Fruit fly (Drosophila melanogaster): ENCODE results near the gene B9d2.

Gene B9d2

DNA sequence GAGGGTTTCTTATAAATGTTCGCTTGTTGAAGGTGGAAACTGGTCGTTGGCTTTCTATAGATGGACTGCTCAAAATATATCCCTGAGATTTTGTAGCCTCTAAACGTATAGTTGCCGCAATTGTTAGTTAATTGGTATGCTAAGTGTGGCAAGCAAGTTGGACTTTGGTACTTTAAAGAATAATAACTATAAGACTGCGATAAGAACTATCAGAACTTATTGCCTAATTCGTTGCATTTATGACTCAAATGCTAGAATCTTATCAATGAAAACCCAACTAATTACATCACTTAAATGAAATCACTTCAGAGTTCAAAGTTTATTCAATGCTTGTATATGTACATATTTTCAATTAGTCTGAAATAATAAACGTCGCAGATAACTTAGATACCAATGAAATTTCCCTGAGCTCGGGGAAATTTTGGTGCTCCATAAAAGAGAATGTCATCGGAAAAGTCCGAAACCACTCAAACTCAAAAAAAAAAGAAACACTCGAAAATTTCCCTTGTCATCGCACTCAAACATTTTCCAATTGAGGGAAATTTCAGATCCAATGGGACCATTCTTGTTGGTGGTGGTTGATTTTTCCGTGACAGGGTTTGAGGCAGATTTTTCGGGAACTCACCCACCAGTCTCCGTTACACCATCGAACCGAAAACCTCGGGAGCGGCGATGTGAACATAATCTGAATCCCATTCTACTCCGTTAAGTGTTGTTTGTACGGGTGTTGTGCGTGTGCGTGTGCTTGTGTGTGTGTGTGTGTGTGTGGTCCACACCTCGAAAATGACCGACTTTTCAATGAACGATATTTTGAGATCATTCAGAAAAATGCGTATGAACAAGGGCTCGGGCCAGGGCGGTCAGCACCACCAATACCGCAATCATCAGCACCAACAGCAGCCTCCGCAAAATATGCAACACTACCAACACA, 39.4 kb downstream of the B9d2 start, which contains the start of gene CG45075:
Gene CG45075, plus strand, starts transcription at position 627 of the 931 bp plus-strand sequence.
- TF ChIP-seq pros (GFP tag; optimal IDR thresholded peaks at IDR 0.05) (peak; percentile 41), Pdp1 (GFP tag; optimal IDR thresholded peaks at IDR 0.05) (peak in 1 of 2 experiments; percentile 37), CG17612 (GFP tag; IDR thresholded peaks at IDR 0.05) (no peak), abd-A (tag; optimal IDR thresholded peaks at IDR 0.05) (peak; percentile 1), chm (GFP tag; IDR thresholded peaks at IDR 0.05) (peak; percentile 87; the same call in 1 of the 2 replicates), gsb-n (tag; optimal IDR thresholded peaks at IDR 0.05) (peak; percentile 36), Fer1 (GFP tag; optimal IDR thresholded peaks at IDR 0.05) (peak; percentile 26), CG34376 (GFP tag; optimal IDR thresholded peaks at IDR 0.05) (no peak), CG2202 (tag; optimal IDR thresholded peaks at IDR 0.05) (peak; percentile 35), CG5953 (GFP tag; IDR thresholded peaks at IDR 0.05) (0 out of 2 replicates have a peak, but pooled peaks have one; percentile 24), seq (GFP tag; IDR thresholded peaks at IDR 0.05) (0 out of 2 replicates have a peak, but pooled peaks have one; percentile 25), Nf-YC (tag; optimal IDR thresholded peaks at IDR 0.05) (no peak), HmgZ (tag; optimal IDR thresholded peaks at IDR 0.05) (peak; percentile 10), CG14710 (tag; optimal IDR thresholded peaks at IDR 0.05) (peak; percentile 0), onecut (GFP tag; IDR thresholded peaks at IDR 0.05) (peak; percentile 31; the same call in 1 of the 2 replicates), ci (GFP tag; IDR thresholded peaks at IDR 0.05) (peak; percentile 70; the same call in 2 of the 3 replicates), ewg (GFP tag; optimal IDR thresholded peaks at IDR 0.05) (peak; percentile 17), gcm (GFP tag; optimal IDR thresholded peaks at IDR 0.05) (peak; percentile 60), esg (GFP tag; conservative IDR thresholded peaks at IDR 0.05) (no peak), CG11504 (tag; optimal IDR thresholded peaks at IDR 0.05) (no peak), CG34422 (GFP tag; IDR thresholded peaks at IDR 0.05) (0 out of 3 replicates have a peak, but pooled peaks have one; percentile 37), br (optimal IDR thresholded peaks at IDR 0.05) (no peak), stwl (tag; optimal IDR thresholded peaks at IDR 0.05) (peak; percentile 32), CG6765 (GFP tag; optimal IDR thresholded peaks at IDR 0.05) (peak; percentile 11), sens (GFP tag) (peak; percentile 54), fd64A (GFP tag; optimal IDR thresholded peaks at IDR 0.05) (peak; percentile 1), cg (GFP tag; optimal IDR thresholded peaks at IDR 0.05) (peak; percentile 76), Oaz (GFP tag; IDR thresholded peaks at IDR 0.05) (no peak), CG1024 (GFP tag; IDR thresholded peaks at IDR 0.05) (no peak), CG7745 (tag; optimal IDR thresholded peaks at IDR 0.05) (peak; percentile 32), Hr78 (GFP tag; optimal IDR thresholded peaks at IDR 0.05) (peak in 1 of 2 experiments; percentile 69), CG1603 (tag; optimal IDR thresholded peaks at IDR 0.05) (peak; percentile 2), Opbp (GFP tag; IDR thresholded peaks at IDR 0.05; ENCODE audit: partially characterized antibody) (peak; percentile 18; the same call in 1 of the 3 replicates), CG8290 (GFP tag; optimal IDR thresholded peaks at IDR 0.05) (no peak), CG8290 (tag; optimal IDR thresholded peaks at IDR 0.05) (peak in 1 of 2 experiments; percentile 27), Deaf1 (tag; optimal IDR thresholded peaks at IDR 0.05) (no peak), vvl (GFP tag; IDR thresholded peaks at IDR 0.05) (peak; percentile 64; the same call in 1 of the 2 replicates), bsh (GFP tag; optimal IDR thresholded peaks at IDR 0.05) (peak in 1 of 2 experiments; percentile 23), ase (GFP tag; IDR thresholded peaks at IDR 0.05) (no peak), Ets97D (GFP tag; optimal IDR thresholded peaks at IDR 0.05) (peak; percentile 6), z (GFP tag; IDR thresholded peaks at IDR 0.05) (peak; percentile 97), CG12071 (GFP tag; optimal IDR thresholded peaks at IDR 0.05) (no peak), chn (GFP tag; optimal IDR thresholded peaks at IDR 0.05) (peak; percentile 37), Ssrp (tag; optimal IDR thresholded peaks at IDR 0.05) (no peak), CG8924 (tag; optimal IDR thresholded peaks at IDR 0.05) (no peak), mirr (GFP tag; optimal IDR thresholded peaks at IDR 0.05) (no peak), Jarid2 (GFP tag; optimal IDR thresholded peaks at IDR 0.05) (peak; percentile 79), CG5180 (GFP tag; optimal IDR thresholded peaks at IDR 0.05) (peak; percentile 94)

All from whole organism, embryonic.